Fruit fly (Drosophila melanogaster): ENCODE measurements around the gene CG13992.

The CG13992 gene

DNA sequence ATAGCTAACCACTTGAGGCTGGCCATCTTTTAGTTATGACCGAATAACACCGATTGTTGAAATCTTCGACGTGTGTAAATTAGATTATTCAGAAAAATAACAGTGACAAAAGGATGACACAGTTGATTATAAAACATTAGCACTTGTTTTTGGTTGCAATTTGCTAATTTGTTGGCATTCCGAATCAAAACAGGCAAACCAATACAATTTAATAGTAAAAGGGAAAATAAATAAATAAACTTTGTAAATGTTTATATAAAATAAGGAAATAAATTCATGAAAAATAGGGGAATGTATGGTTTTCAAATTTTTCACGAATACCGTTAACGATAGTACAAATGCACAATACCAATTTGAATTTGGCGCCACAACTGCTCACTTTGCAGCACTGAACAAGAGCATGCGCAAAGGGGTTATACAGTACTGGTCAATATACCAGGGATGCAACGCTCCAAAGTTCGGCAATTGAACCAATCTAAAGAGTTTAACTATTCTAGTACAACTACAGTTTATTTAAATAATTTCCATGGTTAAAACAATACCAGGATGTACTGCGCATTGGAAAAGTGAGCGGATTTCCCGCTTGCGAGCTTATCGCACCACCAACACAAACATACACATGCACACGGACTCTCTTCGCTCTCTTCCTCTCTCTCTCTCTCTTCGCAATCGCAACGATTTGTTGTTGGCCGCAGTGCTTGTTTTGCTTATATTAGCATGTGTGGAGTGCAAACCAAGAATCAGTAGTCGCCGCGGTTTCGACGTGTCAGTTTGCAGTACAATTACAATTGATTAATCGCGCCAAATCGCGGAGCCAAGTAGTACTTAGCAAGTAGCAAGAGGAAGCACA, 24.1 kb downstream of the CG13992 start, which contains the start of the genes Sfp26Ad and Gpdh1 (continued):
- TF ChIP-seq sr (GFP tag; IDR thresholded peaks at IDR 0.05), result peak; percentile 59; the same call in 1 of the 3 replicates
- TF ChIP-seq Hmx (GFP tag; optimal IDR thresholded peaks at IDR 0.05), result peak; percentile 6
- TF ChIP-seq CrebB (tag; optimal IDR thresholded peaks at IDR 0.05), result peak; percentile 15
- TF ChIP-seq CG17359 (tag; optimal IDR thresholded peaks at IDR 0.05), result peak; percentile 58
- peak; percentile 46 for TF ChIP-seq CG9876 (GFP tag; optimal IDR thresholded peaks at IDR 0.05)
- peak; percentile 48; the same call in 1 of the 2 replicates for TF ChIP-seq al (GFP tag; IDR thresholded peaks at IDR 0.05)
- TF ChIP-seq slp2 (GFP tag; optimal IDR thresholded peaks at IDR 0.05), result peak; percentile 59
- TF ChIP-seq dimm (GFP tag; IDR thresholded peaks at IDR 0.05), result no peak
- no peak for TF ChIP-seq CTCF (GFP tag; optimal IDR thresholded peaks at IDR 0.05)
- TF ChIP-seq fu2 (GFP tag; optimal IDR thresholded peaks at IDR 0.05), result peak; percentile 54
- peak; percentile 79 for TF ChIP-seq Side (GFP tag; optimal IDR thresholded peaks at IDR 0.05)
- peak; percentile 43; the same call in 1 of the 3 replicates for TF ChIP-seq ase (GFP tag; IDR thresholded peaks at IDR 0.05)
- TF ChIP-seq Sry-β (GFP tag; optimal IDR thresholded peaks at IDR 0.05), result no peak
- no peak for TF ChIP-seq CG1832 (GFP tag; optimal IDR thresholded peaks at IDR 0.05)
- no peak for TF ChIP-seq usp (GFP tag; optimal IDR thresholded peaks at IDR 0.05)
- TF ChIP-seq zfh1 (GFP tag; IDR thresholded peaks at IDR 0.05), result peak; percentile 75; the same call in 2 of the 3 replicates
- peak; percentile 80 for TF ChIP-seq HmgZ (tag; optimal IDR thresholded peaks at IDR 0.05)
- peak; percentile 64 to 88 for TF ChIP-seq Hr51 (GFP tag; optimal IDR thresholded peaks at IDR 0.05)
- no peak for TF ChIP-seq bowl (GFP tag; IDR thresholded peaks at IDR 0.05)
- TF ChIP-seq CG6654 (GFP tag; optimal IDR thresholded peaks at IDR 0.05), result no peak
- TF ChIP-seq CG42726 (GFP tag; IDR thresholded peaks at IDR 0.05; ENCODE audit: partially characterized antibody), result 0 out of 2 replicates have a peak, but pooled peaks have one; percentile 17
- 0 out of 2 replicates have a peak, but pooled peaks have one; percentile 50 for TF ChIP-seq CG7372 (GFP tag; IDR thresholded peaks at IDR 0.05)
- TF ChIP-seq ara (GFP tag; IDR thresholded peaks at IDR 0.05), result no peak
- TF ChIP-seq Awh (GFP tag; IDR thresholded peaks at IDR 0.05), result peak; percentile 62; the same call in 1 of the 2 replicates
- TF ChIP-seq Drgx (GFP tag; IDR thresholded peaks at IDR 0.05), result 0 out of 2 replicates have a peak, but pooled peaks have one; percentile 20
- TF ChIP-seq CG1603 (tag; optimal IDR thresholded peaks at IDR 0.05), result peak; percentile 82
- peak; percentile 69 for TF ChIP-seq CG16779 (GFP tag; IDR thresholded peaks at IDR 0.05)
- TF ChIP-seq klu (GFP tag; IDR thresholded peaks at IDR 0.05), result peak; percentile 46; the same call in 1 of the 2 replicates
- TF ChIP-seq trh (GFP tag; optimal IDR thresholded peaks at IDR 0.05), result peak; percentile 65
- TF ChIP-seq BEAF-32 (GFP tag; optimal IDR thresholded peaks at IDR 0.05), result peak; percentile 66
- TF ChIP-seq mam (GFP tag; optimal IDR thresholded peaks at IDR 0.05), result peak; percentile 93
- TF ChIP-seq Atf6 (GFP tag; IDR thresholded peaks at IDR 0.05), result peak; percentile 70
- TF ChIP-seq unpg (GFP tag; optimal IDR thresholded peaks at IDR 0.05), result peak; percentile 68
- TF ChIP-seq kay (GFP tag; optimal IDR thresholded peaks at IDR 0.05), result peak; percentile 76
- peak; percentile 40; the same call in 1 of the 2 replicates for TF ChIP-seq ranshi (GFP tag; IDR thresholded peaks at IDR 0.05)
- peak; percentile 45 for TF ChIP-seq CG33557 (GFP tag; optimal IDR thresholded peaks at IDR 0.05)
- peak; percentile 1 for TF ChIP-seq kah (GFP tag; optimal IDR thresholded peaks at IDR 0.05)
- TF ChIP-seq cg (GFP tag; optimal IDR thresholded peaks at IDR 0.05), result peak; percentile 95
- 0 out of 3 replicates have a peak, but pooled peaks have one; percentile 22 for TF ChIP-seq z (GFP tag; IDR thresholded peaks at IDR 0.05)
- peak; percentile 70 for TF ChIP-seq gro (GFP tag; optimal IDR thresholded peaks at IDR 0.05)
- peak; percentile 37 for TF ChIP-seq ATbp (GFP tag; optimal IDR thresholded peaks at IDR 0.05)
- TF ChIP-seq Xrp1 (GFP tag; IDR thresholded peaks at IDR 0.05), result peak; percentile 74
- no peak for TF ChIP-seq CG2129 (GFP tag; IDR thresholded peaks at IDR 0.05; ENCODE audit: partially characterized antibody)
- peak; percentile 43 for TF ChIP-seq Fer2 (tag; optimal IDR thresholded peaks at IDR 0.05)
- TF ChIP-seq CG7556 (GFP tag; optimal IDR thresholded peaks at IDR 0.05), result peak; percentile 78
- TF ChIP-seq Stat92E (GFP tag; optimal IDR thresholded peaks at IDR 0.05), result no peak
- TF ChIP-seq CG8944 (GFP tag; optimal IDR thresholded peaks at IDR 0.05), result peak; percentile 61
- TF ChIP-seq Fer1 (GFP tag; optimal IDR thresholded peaks at IDR 0.05), result peak; percentile 84
- TF ChIP-seq CG2875 (GFP tag; optimal IDR thresholded peaks at IDR 0.05), result peak; percentile 61
